Worm (Caenorhabditis elegans) whole organism, late embryonic: Measurements from ENCODE around the gene F29A7.3.
A peak's percentile ranks its signal among the peaks of the same experiment; 100 is the strongest.

Experiments
- C08G9.2 ChIP-seq: sonication (generic microtip); optimal IDR thresholded peaks from 2 replicates; lab custom pipeline; 2016; ENCODE audit warnings: mild to moderate bottlenecking, missing genetic modification characterization, moderate library complexity, missing compliant biosample characterization
- C38D4.7 ChIP-seq: fragments of 200-800 bp; sonication (Bioruptor generic); optimal IDR thresholded peaks from 2 replicates; lab custom pipeline; 2018; ENCODE audit warnings: mild to moderate bottlenecking, missing genetic modification characterization, moderate library complexity, missing compliant biosample characterization
- F13H6.1 ChIP-seq: sonication (generic microtip); optimal IDR thresholded peaks from 2 replicates; lab custom pipeline; 2016; ENCODE audit warnings: missing genetic modification characterization, missing compliant biosample characterization
- K09A11.1 ChIP-seq: sonication (generic microtip); optimal IDR thresholded peaks from 2 replicates; lab custom pipeline; 2017; ENCODE audit warnings: antibody characterized with exemption, mild to moderate bottlenecking, missing genetic modification characterization, missing compliant biosample characterization; ENCODE audit not compliant: insufficient read depth
- Y22D7AL.16 ChIP-seq: sonication (generic microtip); optimal IDR thresholded peaks from 2 replicates; lab custom pipeline; 2016; ENCODE audit warnings: missing genetic modification characterization, missing compliant biosample characterization
- ahr-1 ChIP-seq: sonication (generic microtip); optimal IDR thresholded peaks from 2 replicates; lab custom pipeline; 2016; ENCODE audit warnings: missing genetic modification characterization, missing compliant biosample characterization
- ceh-14 ChIP-seq: sonication (generic microtip); optimal IDR thresholded peaks from 2 replicates; lab custom pipeline; 2016; ENCODE audit warnings: missing genotype, missing genetic modification characterization, missing compliant biosample characterization
- ceh-19 ChIP-seq: fragments of 200-800 bp; sonication (Bioruptor generic); optimal IDR thresholded peaks from 2 replicates; lab custom pipeline; 2018; ENCODE audit warnings: mild to moderate bottlenecking, missing genetic modification characterization, missing compliant biosample characterization
- ceh-2 ChIP-seq: sonication (generic microtip); optimal IDR thresholded peaks from 2 replicates; lab custom pipeline; 2016; ENCODE audit warnings: missing genotype, missing genetic modification characterization, missing compliant biosample characterization
- ceh-30 ChIP-seq: fragments of 150-350 bp; optimal IDR thresholded peaks from 2 replicates; lab custom pipeline; 2014; ENCODE audit warnings: missing biosample characterization, missing genetic modification characterization
- ceh-31 ChIP-seq: sonication (generic microtip); optimal IDR thresholded peaks from 2 replicates; lab custom pipeline; 2016; ENCODE audit warnings: missing genetic modification characterization, missing compliant biosample characterization
- ceh-45 ChIP-seq: fragments of 200-800 bp; sonication (Bioruptor generic); IDR thresholded peaks from 2 replicates; pipeline ENCODE4 v1.3.6; 2022; ENCODE audit warnings: missing genetic modification reagents, missing genetic modification characterization, missing compliant biosample characterization
- ceh-48 ChIP-seq: sonication (generic microtip); optimal IDR thresholded peaks from 2 replicates; lab custom pipeline; 2016; ENCODE audit warnings: missing genetic modification characterization, inconsistent platforms, missing compliant biosample characterization
- ceh-6 ChIP-seq: fragments of 200-800 bp; sonication (Bioruptor generic); optimal IDR thresholded peaks from 2 replicates; lab custom pipeline; 2018; ENCODE audit warnings: mild to moderate bottlenecking, missing genetic modification characterization, missing compliant biosample characterization
- dmd-4 ChIP-seq: sonication (generic microtip); optimal IDR thresholded peaks from 2 replicates; lab custom pipeline; 2016; ENCODE audit warnings: borderline replicate concordance, missing genetic modification characterization, missing compliant biosample characterization
- dve-1 ChIP-seq: sonication (generic microtip); optimal IDR thresholded peaks from 2 replicates; lab custom pipeline; 2017; ENCODE audit warnings: antibody characterized with exemption, mild to moderate bottlenecking, missing genetic modification characterization, missing compliant biosample characterization
- elt-2 ChIP-seq: sonication (generic microtip); optimal IDR thresholded peaks from 2 replicates; lab custom pipeline; 2016; ENCODE audit warnings: missing genetic modification reagents, missing genetic modification characterization, missing compliant biosample characterization
- elt-4 ChIP-seq: sonication (generic microtip); optimal IDR thresholded peaks from 2 replicates; lab custom pipeline; 2016; ENCODE audit warnings: missing genetic modification characterization, missing compliant biosample characterization
- ets-4 ChIP-seq: sonication (generic microtip); optimal IDR thresholded peaks from 2 replicates; lab custom pipeline; 2016; ENCODE audit warnings: missing genetic modification characterization, missing compliant biosample characterization
- eyg-1 ChIP-seq: sonication (generic microtip); optimal IDR thresholded peaks from 2 replicates; lab custom pipeline; 2016; ENCODE audit warnings: missing genotype, missing genetic modification characterization, missing compliant biosample characterization
- fkh-10 ChIP-seq: fragments of 150-350 bp; optimal IDR thresholded peaks from 2 replicates; lab custom pipeline; 2014; ENCODE audit warnings: missing biosample characterization, missing genetic modification reagents, missing genetic modification characterization
- fkh-6 ChIP-seq: sonication (generic microtip); optimal IDR thresholded peaks from 2 replicates; lab custom pipeline; 2016; ENCODE audit warnings: missing genetic modification characterization, missing compliant biosample characterization
- mec-3 ChIP-seq: sonication (generic microtip); optimal IDR thresholded peaks from 2 replicates; lab custom pipeline; 2016; ENCODE audit warnings: borderline replicate concordance, missing genetic modification characterization, missing compliant biosample characterization
- nfya-1 ChIP-seq: sonication (generic microtip); optimal IDR thresholded peaks from 2 replicates; lab custom pipeline; 2017; ENCODE audit warnings: missing genetic modification characterization, mild to moderate bottlenecking, missing compliant biosample characterization, antibody characterized with exemption, moderate library complexity
- nhr-11 ChIP-seq: fragments of 150-350 bp; optimal IDR thresholded peaks from 2 replicates; lab custom pipeline; 2014; ENCODE audit warnings: missing biosample characterization, missing genetic modification characterization
- odd-2 ChIP-seq: sonication (generic microtip); optimal IDR thresholded peaks from 2 replicates; lab custom pipeline; 2017; ENCODE audit warnings: antibody characterized with exemption, mild to moderate bottlenecking, missing genetic modification characterization, missing compliant biosample characterization
- pag-3 ChIP-seq: sonication (generic microtip); optimal IDR thresholded peaks from 2 replicates; lab custom pipeline; 2016; ENCODE audit warnings: missing compliant biosample characterization, missing genetic modification characterization, borderline replicate concordance
- pat-9 ChIP-seq: fragments of 200-800 bp; sonication (Bioruptor generic); optimal IDR thresholded peaks from 2 replicates; lab custom pipeline; 2018; ENCODE audit warnings: mild to moderate bottlenecking, missing genetic modification characterization, moderate library complexity, missing compliant biosample characterization
- pax-1 ChIP-seq: fragments of 150-350 bp; optimal IDR thresholded peaks from 2 replicates; lab custom pipeline; 2014; ENCODE audit warnings: missing biosample characterization, missing genetic modification characterization
- pros-1 ChIP-seq: fragments of 150-350 bp; optimal IDR thresholded peaks from 2 replicates; lab custom pipeline; 2014; ENCODE audit warnings: missing biosample characterization, missing genetic modification reagents, missing genetic modification characterization
- sox-2 ChIP-seq: fragments of 200-800 bp; sonication (Bioruptor generic); IDR thresholded peaks from 2 replicates; pipeline ENCODE4 v1.3.6; 2022; ENCODE audit warnings: missing genetic modification reagents, missing genetic modification characterization, missing compliant biosample characterization
- sox-4 ChIP-seq: sonication (generic microtip); optimal IDR thresholded peaks from 2 replicates; lab custom pipeline; 2017; ENCODE audit warnings: mild to moderate bottlenecking, missing genetic modification characterization, inconsistent platforms, missing compliant biosample characterization
- tbx-2 ChIP-seq: sonication (generic microtip); optimal IDR thresholded peaks from 2 replicates; lab custom pipeline; 2016; ENCODE audit warnings: missing genetic modification characterization, missing compliant biosample characterization
- tbx-7 ChIP-seq: sonication (generic microtip); optimal IDR thresholded peaks from 2 replicates; lab custom pipeline; 2016; ENCODE audit warnings: missing genotype, missing genetic modification characterization, missing compliant biosample characterization
- unc-3 ChIP-seq, 2 experiments: fragments of 200-800 bp in 1 of 2; sonication (Bioruptor generic) in 1 of 2; sonication (generic microtip) in 1 of 2; conservative IDR thresholded peaks in 1 of 2; optimal IDR thresholded peaks in 1 of 2; 2 replicates each; pipeline versions ENCODE4 v1.3.6 to Lab custom; 2016 to 2022; ENCODE audit warnings: missing compliant biosample characterization in 2 of 2, missing genetic modification characterization in 2 of 2, missing genetic modification reagents in 1 of 2
- unc-42 ChIP-seq: sonication (generic microtip); optimal IDR thresholded peaks from 2 replicates; lab custom pipeline; 2016; ENCODE audit warnings: missing genotype, missing genetic modification characterization, missing compliant biosample characterization
- unc-55 ChIP-seq: sonication (generic microtip); optimal IDR thresholded peaks from 2 replicates; lab custom pipeline; 2017; ENCODE audit warnings: missing biosample characterization, missing genetic modification reagents, missing genetic modification characterization
- zip-5 ChIP-seq: sonication (generic microtip); optimal IDR thresholded peaks from 2 replicates; lab custom pipeline; 2016; ENCODE audit warnings: missing genetic modification characterization, missing compliant biosample characterization
- ztf-16 ChIP-seq: sonication (generic microtip); optimal IDR thresholded peaks from 2 replicates; lab custom pipeline; 2017; ENCODE audit warnings: missing genetic modification characterization, missing compliant biosample characterization

The F29A7.3 gene

ce11 chrII:2752999-2753398, at the start of gene F29A7.3:
Gene F29A7.3 (plus strand): TSS chrII:2753299.
- TF ChIP-seq nfya-1 (tag; lab: Kevin White, UChicago) (no peak), eyg-1 (tag; lab: Kevin White, UChicago) (no peak), ceh-48 (tag; lab: Kevin White, UChicago) (peak; percentile 8), dmd-4 (tag; lab: Kevin White, UChicago) (no peak)

ce11 chrII:2705200-2705599, 47.9 kb upstream of the F29A7.3 start, which contains the start of gene srh-128:
Gene srh-128 (minus strand): TSS chrII:2705300.
- no peak for TF ChIP-seq unc-3 (GFP tag; conservative IDR thresholded peaks at IDR 0.05; lab: Robert Waterston, UW)
- TF ChIP-seq unc-3 (tag; optimal IDR thresholded peaks at IDR 0.05; lab: Kevin White, UChicago): no peak
- TF ChIP-seq ets-4 (tag; lab: Kevin White, UChicago): no peak
- no peak for TF ChIP-seq ceh-31 (tag; lab: Kevin White, UChicago)
- no peak for TF ChIP-seq tbx-2 (tag; lab: Kevin White, UChicago)
- TF ChIP-seq sox-2: no peak
- no peak for TF ChIP-seq C08G9.2
- TF ChIP-seq dmd-4 (tag; lab: Kevin White, UChicago): no peak
- no peak for TF ChIP-seq C38D4.7 (GFP tag; lab: Kevin White, UChicago)
- no peak for TF ChIP-seq fkh-10
- TF ChIP-seq ahr-1 (tag; lab: Kevin White, UChicago): no peak
- no peak for TF ChIP-seq ceh-30 (tag; lab: Kevin White, UChicago)
- no peak for TF ChIP-seq elt-4 (tag; lab: Kevin White, UChicago)
- TF ChIP-seq ceh-2 (tag; lab: Kevin White, UChicago): no peak
- TF ChIP-seq pag-3 (tag; lab: Kevin White, UChicago): no peak
- no peak for TF ChIP-seq ztf-16 (tag; lab: Kevin White, UChicago)
- no peak for TF ChIP-seq ceh-19 (GFP tag; lab: Kevin White, UChicago)
- TF ChIP-seq eyg-1 (tag; lab: Kevin White, UChicago): no peak
- no peak for TF ChIP-seq dve-1 (tag; lab: Kevin White, UChicago)

DNA sequence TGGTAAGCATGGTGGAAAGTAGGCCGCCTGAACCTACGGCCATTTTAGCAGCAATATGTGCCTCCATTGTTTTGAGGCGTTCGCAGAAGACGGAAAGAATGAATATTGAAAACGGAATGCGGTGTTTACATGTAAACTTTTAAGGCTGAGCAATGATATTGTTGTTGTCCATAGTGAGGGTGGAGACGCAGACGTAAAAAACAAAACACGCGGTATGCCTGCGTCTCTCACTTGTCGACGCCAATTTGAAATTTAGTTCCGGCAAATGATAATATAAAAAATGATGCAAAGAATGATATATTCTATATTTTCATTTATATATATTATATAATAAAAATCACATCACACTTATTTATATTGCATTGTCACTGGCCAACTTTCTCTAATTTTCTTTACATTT, 45.2 kb upstream of the F29A7.3 start, which contains the start of gene Y47G7B.2:
TSS of gene Y47G7B.2 (minus strand) at position 143 of the 400 bp plus-strand sequence.
- TF ChIP-seq ceh-6 (GFP tag; lab: Kevin White, UChicago) (no peak), K09A11.1 (tag; lab: Kevin White, UChicago) (no peak), Y22D7AL.16 (tag; lab: Kevin White, UChicago) (no peak), tbx-7 (tag; lab: Kevin White, UChicago) (no peak), ceh-31 (tag; lab: Kevin White, UChicago) (no peak), nhr-11 (tag; lab: Kevin White, UChicago) (no peak), tbx-2 (tag; lab: Kevin White, UChicago) (no peak), elt-2 (tag; lab: Kevin White, UChicago) (no peak), ceh-45 (GFP tag; lab: Robert Waterston, UW) (no peak)

- no peak for TF ChIP-seq unc-42 (tag; lab: Kevin White, UChicago)
- TF ChIP-seq ceh-6 (GFP tag; lab: Kevin White, UChicago): no peak
- no peak for TF ChIP-seq zip-5
- TF ChIP-seq nfya-1 (tag; lab: Kevin White, UChicago): no peak
- TF ChIP-seq tbx-2 (tag; lab: Kevin White, UChicago): no peak
- TF ChIP-seq pros-1 (tag; lab: Kevin White, UChicago): no peak
- no peak for TF ChIP-seq fkh-10
- TF ChIP-seq unc-55 (GFP tag; lab: Kevin White, UChicago): no peak
Measured at ce11 chrII:2709942-2710341, 43.2 kb upstream of the F29A7.3 start, which contains the start of gene T05A8.1. Gene T05A8.1 (minus strand): TSS chrII:2710042.

ce11 chrII:2710919-2711318, 42.2 kb upstream of the F29A7.3 start, which contains the start of gene T05A8.2:
Gene T05A8.2 (minus strand): TSS chrII:2711019.
- TF ChIP-seq ceh-31 (tag; lab: Kevin White, UChicago) (no peak), odd-2 (tag; lab: Kevin White, UChicago) (no peak), F13H6.1 (tag; lab: Kevin White, UChicago) (no peak), unc-42 (tag; lab: Kevin White, UChicago) (no peak), ztf-16 (tag; lab: Kevin White, UChicago) (no peak), pag-3 (tag; lab: Kevin White, UChicago) (no peak), ahr-1 (tag; lab: Kevin White, UChicago) (no peak), ceh-2 (tag; lab: Kevin White, UChicago) (no peak), dve-1 (tag; lab: Kevin White, UChicago) (no peak), elt-2 (tag; lab: Kevin White, UChicago) (no peak), pax-1 (no peak), tbx-7 (tag; lab: Kevin White, UChicago) (no peak), pat-9 (tag; lab: Kevin White, UChicago) (no peak), fkh-6 (tag; lab: Kevin White, UChicago) (no peak), Y22D7AL.16 (tag; lab: Kevin White, UChicago) (no peak), ceh-30 (tag; lab: Kevin White, UChicago) (no peak), sox-4 (tag; lab: Kevin White, UChicago) (no peak), mec-3 (tag; lab: Kevin White, UChicago) (no peak), ets-4 (tag; lab: Kevin White, UChicago) (no peak), ceh-14 (tag; lab: Kevin White, UChicago) (no peak)
